Worm (Caenorhabditis elegans): Measurements from ENCODE around the gene pinn-1.

The pinn-1 gene

DNA sequence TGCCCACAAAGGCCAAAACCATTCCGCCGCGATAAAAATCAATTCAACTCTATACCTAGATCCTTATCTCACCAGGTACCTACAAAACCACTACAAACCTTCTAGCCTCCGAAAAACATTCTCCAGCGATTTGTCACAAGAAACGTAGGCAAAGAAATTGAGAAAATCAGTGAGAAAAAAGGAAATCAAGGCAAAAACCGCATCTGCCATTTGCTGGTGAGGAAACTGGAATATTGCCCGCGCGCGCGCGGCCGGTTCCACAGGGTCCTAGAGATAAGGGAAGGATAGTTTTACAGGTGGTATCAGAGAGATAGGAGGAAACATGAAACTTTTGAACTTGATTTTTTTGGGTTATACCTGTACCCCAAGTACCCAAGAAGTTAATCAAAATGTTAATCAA, 31.2 kb downstream of the pinn-1 start:
- TF ChIP-seq lin-13 (GFP tag; optimal IDR thresholded peaks at IDR 0.05) (no peak), crh-2 (tag; optimal IDR thresholded peaks at IDR 0.05) (no peak), nhr-25 (tag; optimal IDR thresholded peaks at IDR 0.05) (peak; percentile 67), nhr-21 (tag; optimal IDR thresholded peaks at IDR 0.05) (peak; percentile 35), blmp-1 (tag; optimal IDR thresholded peaks at IDR 0.05; ENCODE audit: insufficient read depth) (peak; percentile 6), nhr-23 (tag; optimal IDR thresholded peaks at IDR 0.05) (no peak), unc-39 (tag; optimal IDR thresholded peaks at IDR 0.05) (no peak), ceh-82 (tag; optimal IDR thresholded peaks at IDR 0.05) (no peak), sma-9 (GFP tag; optimal IDR thresholded peaks at IDR 0.05) (peak; percentile 8), sma-9 (tag; optimal IDR thresholded peaks at IDR 0.05) (no peak), ceh-16 (tag; optimal IDR thresholded peaks at IDR 0.05) (peak; percentile 53), nhr-129 (tag; optimal IDR thresholded peaks at IDR 0.05) (no peak)

DNA sequence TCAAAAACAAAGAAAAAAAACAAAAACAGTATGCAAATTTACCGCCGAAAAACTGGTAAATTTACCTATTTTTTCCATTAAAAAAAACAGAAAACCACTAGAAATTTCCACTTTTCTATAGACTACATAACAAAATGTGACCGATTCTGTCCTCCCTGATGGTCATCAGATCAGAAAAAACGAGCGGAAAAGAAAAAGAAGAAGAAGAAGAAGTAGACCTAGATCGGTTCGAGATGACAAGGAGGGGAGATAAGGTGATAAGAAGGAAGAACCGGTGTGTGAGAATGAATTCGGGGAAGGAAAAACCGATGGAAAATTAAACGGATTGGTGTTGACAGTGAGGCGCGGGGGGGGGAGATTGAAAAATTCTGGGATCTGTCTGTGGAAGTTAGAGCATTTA, 32.7 kb downstream of the pinn-1 start:
- peak; percentile 7 for TF ChIP-seq fos-1 (tag; optimal IDR thresholded peaks at IDR 0.05)
- TF ChIP-seq R02D3.7 (tag; optimal IDR thresholded peaks at IDR 0.05), result no peak

DNA sequence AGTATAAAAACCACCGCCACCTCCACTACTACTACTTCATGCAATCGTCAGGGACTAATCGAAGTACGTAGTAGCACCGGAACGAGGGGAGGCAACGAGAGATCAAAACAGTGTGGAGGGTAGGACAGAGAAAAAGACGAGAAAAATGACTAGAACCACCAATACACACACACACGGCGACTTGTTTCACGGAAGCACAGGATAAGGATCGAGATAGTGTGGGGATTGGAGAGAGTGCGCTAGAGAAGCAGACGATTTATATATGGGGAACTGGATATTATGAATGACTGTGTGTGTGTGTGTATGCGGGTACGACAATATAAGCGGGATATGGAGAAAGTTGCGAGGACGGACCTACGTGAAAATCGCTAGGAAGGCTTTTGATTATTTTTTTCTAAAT, 34.0 kb downstream of the pinn-1 start:
- TF ChIP-seq nhr-237 (tag; optimal IDR thresholded peaks at IDR 0.05) (no peak), ZK546.5 (tag; optimal IDR thresholded peaks at IDR 0.05) (no peak), aly-2 (tag; optimal IDR thresholded peaks at IDR 0.05) (no peak), unc-62 (GFP tag; optimal IDR thresholded peaks at IDR 0.05) (no peak), zag-1 (tag; optimal IDR thresholded peaks at IDR 0.05) (no peak), nhr-6 (tag; optimal IDR thresholded peaks at IDR 0.05) (no peak), blmp-1 (tag; optimal IDR thresholded peaks at IDR 0.05; ENCODE audit: insufficient read depth) (peak; percentile 12), mbf-1 (tag; optimal IDR thresholded peaks at IDR 0.05) (no peak), nhr-21 (tag; optimal IDR thresholded peaks at IDR 0.05) (no peak), nhr-11 (tag; optimal IDR thresholded peaks at IDR 0.05) (no peak), ztf-1 (GFP tag; conservative IDR thresholded peaks at IDR 0.05) (no peak), unc-39 (tag; optimal IDR thresholded peaks at IDR 0.05) (no peak), nhr-12 (tag; optimal IDR thresholded peaks at IDR 0.05) (no peak), sma-9 (GFP tag; optimal IDR thresholded peaks at IDR 0.05) (no peak), sma-9 (tag; optimal IDR thresholded peaks at IDR 0.05) (no peak), mab-5 (tag; optimal IDR thresholded peaks at IDR 0.05) (no peak), nhr-77 (tag; optimal IDR thresholded peaks at IDR 0.05) (no peak), lin-13 (GFP tag; optimal IDR thresholded peaks at IDR 0.05) (no peak), nhr-25 (tag; optimal IDR thresholded peaks at IDR 0.05) (peak; percentile 63), skn-1 (tag; optimal IDR thresholded peaks at IDR 0.05) (no peak), ztf-11 (tag; optimal IDR thresholded peaks at IDR 0.05) (no peak), fos-1 (tag; optimal IDR thresholded peaks at IDR 0.05) (no peak), snpc-4 (tag; optimal IDR thresholded peaks at IDR 0.05) (no peak), lsy-2 (tag; optimal IDR thresholded peaks at IDR 0.05) (no peak), nhr-23 (tag; optimal IDR thresholded peaks at IDR 0.05) (no peak), nhr-129 (tag; optimal IDR thresholded peaks at IDR 0.05) (peak; percentile 25), unc-55 (GFP tag; optimal IDR thresholded peaks at IDR 0.05) (no peak), sem-4 (tag; optimal IDR thresholded peaks at IDR 0.05) (no peak), R02D3.7 (tag; optimal IDR thresholded peaks at IDR 0.05) (no peak), sma-3 (GFP tag; optimal IDR thresholded peaks at IDR 0.05) (peak; percentile 6), peb-1 (tag; optimal IDR thresholded peaks at IDR 0.05) (no peak), ceh-16 (tag; optimal IDR thresholded peaks at IDR 0.05) (no peak), lin-11 (tag; optimal IDR thresholded peaks at IDR 0.05) (no peak), F13H6.1 (tag; optimal IDR thresholded peaks at IDR 0.05) (peak; percentile 12), ama-1 (optimal IDR thresholded peaks at IDR 0.05) (no peak)

DNA sequence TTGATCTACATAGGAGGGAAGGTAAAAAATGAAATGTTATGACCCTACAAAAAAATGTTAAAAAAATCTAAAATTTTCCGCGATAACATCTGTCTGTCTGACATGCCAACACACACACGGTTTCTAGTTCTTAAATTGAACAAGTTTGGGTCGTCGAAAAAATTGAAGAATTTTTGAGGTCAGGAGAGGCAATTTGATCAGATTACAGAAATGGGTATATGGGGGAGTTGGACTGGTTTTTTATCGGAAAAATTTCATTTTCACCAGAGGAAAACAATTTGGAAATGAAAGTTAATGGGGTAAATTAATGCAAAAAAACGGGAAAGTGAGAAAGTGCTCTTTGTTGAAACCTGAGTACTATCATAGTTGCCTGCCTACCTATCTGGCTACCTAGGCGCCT, 35.0 kb downstream of the pinn-1 start:
- TF ChIP-seq blmp-1 (tag; optimal IDR thresholded peaks at IDR 0.05; ENCODE audit: insufficient read depth) (peak; percentile 43), sma-3 (GFP tag; optimal IDR thresholded peaks at IDR 0.05) (no peak), nhr-21 (tag; optimal IDR thresholded peaks at IDR 0.05) (no peak), lsy-2 (tag; optimal IDR thresholded peaks at IDR 0.05) (no peak), nhr-25 (tag; optimal IDR thresholded peaks at IDR 0.05) (peak; percentile 53), ama-1 (optimal IDR thresholded peaks at IDR 0.05) (no peak), egl-27 (tag; optimal IDR thresholded peaks at IDR 0.05) (no peak), unc-55 (GFP tag; optimal IDR thresholded peaks at IDR 0.05) (no peak), nhr-237 (tag; optimal IDR thresholded peaks at IDR 0.05) (no peak), nhr-10 (tag; optimal IDR thresholded peaks at IDR 0.05) (no peak)
